Worm (Caenorhabditis elegans): ENCODE data around the gene pqn-71.

pqn-71 gene

ce11 chrV:15487764-15488163 is 22.3 kb downstream of the pqn-71 start, which contains the start of gene srw-21:
TSS of gene srw-21 (plus strand) at chrV:15488064.
- TF ChIP-seq tbx-11 (GFP tag; IDR thresholded peaks at IDR 0.05), result no peak
- no peak for TF ChIP-seq ceh-36 (tag; optimal IDR thresholded peaks at IDR 0.05)
- no peak for TF ChIP-seq B0310.2 (tag; optimal IDR thresholded peaks at IDR 0.05)
- TF ChIP-seq flt-1 (GFP tag; IDR thresholded peaks at IDR 0.05), result no peak
- no peak for TF ChIP-seq hmg-4 (GFP tag; optimal IDR thresholded peaks at IDR 0.05)
- no peak for TF ChIP-seq ama-1 (optimal IDR thresholded peaks at IDR 0.05)
- TF ChIP-seq hnd-1 (tag; optimal IDR thresholded peaks at IDR 0.05), result no peak
- TF ChIP-seq scrt-1 (GFP tag; IDR thresholded peaks at IDR 0.05), result no peak
- TF ChIP-seq F13C5.2 (tag; optimal IDR thresholded peaks at IDR 0.05), result no peak
- no peak for TF ChIP-seq sea-1 (GFP tag; conservative IDR thresholded peaks at IDR 0.05)
- TF ChIP-seq ets-7 (tag; optimal IDR thresholded peaks at IDR 0.05), result no peak
- no peak for TF ChIP-seq tbx-37 (GFP tag; conservative IDR thresholded peaks at IDR 0.05)
- TF ChIP-seq hmbx-1 (tag; optimal IDR thresholded peaks at IDR 0.05), result no peak
- no peak for TF ChIP-seq ceh-13 (GFP tag; optimal IDR thresholded peaks at IDR 0.05)

- no peak for TF ChIP-seq B0310.2 (tag; optimal IDR thresholded peaks at IDR 0.05)
- TF ChIP-seq flt-1 (GFP tag; IDR thresholded peaks at IDR 0.05), result no peak
- no peak for TF ChIP-seq hmbx-1 (tag; optimal IDR thresholded peaks at IDR 0.05)
- TF ChIP-seq tra-4 (tag; optimal IDR thresholded peaks at IDR 0.05), result no peak
- TF ChIP-seq tbx-11 (GFP tag; IDR thresholded peaks at IDR 0.05), result no peak
- no peak for TF ChIP-seq tbx-37 (GFP tag; conservative IDR thresholded peaks at IDR 0.05)
- no peak for TF ChIP-seq pes-1 (GFP tag; IDR thresholded peaks at IDR 0.05)
- TF ChIP-seq aly-1 (tag; optimal IDR thresholded peaks at IDR 0.05), result no peak
- TF ChIP-seq scrt-1 (GFP tag; IDR thresholded peaks at IDR 0.05), result no peak
- no peak for TF ChIP-seq ceh-13 (GFP tag; optimal IDR thresholded peaks at IDR 0.05)
- TF ChIP-seq F13C5.2 (tag; optimal IDR thresholded peaks at IDR 0.05), result no peak
- no peak for TF ChIP-seq ets-7 (tag; optimal IDR thresholded peaks at IDR 0.05)
Measured at ce11 chrV:15492518-15492917, 27.0 kb downstream of the pqn-71 start, which contains the start of gene str-264. TSS of gene str-264 (minus strand) at chrV:15492618.

DNA sequence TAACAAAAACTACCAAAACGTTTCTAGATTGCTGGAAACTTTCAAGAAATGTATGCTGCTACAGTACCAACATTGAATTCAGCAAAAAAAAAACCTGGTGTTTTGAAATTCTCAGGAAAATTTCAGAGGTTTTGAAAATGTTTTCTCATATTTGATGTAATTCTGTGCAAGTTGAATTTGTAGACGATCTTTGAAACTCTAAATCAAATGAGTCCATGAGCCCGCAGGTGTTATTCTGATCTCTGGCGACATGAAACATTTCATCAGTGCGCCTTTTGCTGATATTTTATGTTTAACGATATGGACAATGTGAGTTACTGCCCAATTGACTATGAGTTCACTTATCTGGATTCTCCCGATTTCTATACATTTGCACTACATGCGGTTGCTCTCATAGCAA is 28.2 kb downstream of the pqn-71 start, which contains the start of gene srh-218:
srh-218 (plus strand) TSS at position 301 of the 400 bp plus-strand sequence.
- no peak for TF ChIP-seq B0310.2 (tag; optimal IDR thresholded peaks at IDR 0.05)
- no peak for TF ChIP-seq ceh-36 (tag; optimal IDR thresholded peaks at IDR 0.05)
- no peak for TF ChIP-seq hnd-1 (tag; optimal IDR thresholded peaks at IDR 0.05)
- no peak for TF ChIP-seq aly-1 (tag; optimal IDR thresholded peaks at IDR 0.05)

DNA sequence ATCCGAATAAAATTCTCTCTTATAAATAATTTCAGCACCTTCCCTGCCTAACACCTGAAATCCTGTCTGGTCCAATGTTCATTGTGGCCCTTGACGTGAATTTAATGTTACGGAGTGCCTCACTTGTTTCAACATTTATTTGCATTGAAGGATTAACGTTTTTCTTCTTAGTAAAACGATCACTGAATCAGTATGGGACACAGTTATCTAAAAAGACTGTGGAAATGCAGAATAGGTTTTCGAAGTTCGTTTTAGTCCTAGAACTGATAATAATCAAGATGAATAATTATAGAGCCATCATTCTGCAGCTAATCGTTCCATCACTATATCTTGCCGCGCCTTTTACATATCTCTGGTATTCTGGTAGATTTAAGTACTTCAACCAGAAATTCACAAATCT is 29.7 kb downstream of the pqn-71 start, which contains the start of gene srh-219:
srh-219 (plus strand) TSS at position 301 of the 400 bp plus-strand sequence.
- TF ChIP-seq tbx-37 (GFP tag; conservative IDR thresholded peaks at IDR 0.05) (no peak), ets-7 (tag; optimal IDR thresholded peaks at IDR 0.05) (no peak)

- no peak for TF ChIP-seq sea-1 (GFP tag; conservative IDR thresholded peaks at IDR 0.05)
- no peak for TF ChIP-seq hnd-1 (tag; optimal IDR thresholded peaks at IDR 0.05)
Measured at ce11 chrV:15497731-15498130, 32.3 kb downstream of the pqn-71 start.

- TF ChIP-seq ceh-36 (tag; optimal IDR thresholded peaks at IDR 0.05), result no peak
Measured at ce11 chrV:15498434-15498833, 33.0 kb downstream of the pqn-71 start, which contains the start of gene C06B8.7. TSS of gene C06B8.7 (plus strand) at chrV:15498734.

ce11 chrV:15499099-15499498 is 33.6 kb downstream of the pqn-71 start:
- TF ChIP-seq hnd-1 (tag; optimal IDR thresholded peaks at IDR 0.05), result no peak
- no peak for TF ChIP-seq hmbx-1 (tag; optimal IDR thresholded peaks at IDR 0.05)
- TF ChIP-seq flt-1 (GFP tag; IDR thresholded peaks at IDR 0.05), result no peak
- no peak for TF ChIP-seq pes-1 (GFP tag; IDR thresholded peaks at IDR 0.05)
- TF ChIP-seq tra-4 (tag; optimal IDR thresholded peaks at IDR 0.05), result no peak

DNA sequence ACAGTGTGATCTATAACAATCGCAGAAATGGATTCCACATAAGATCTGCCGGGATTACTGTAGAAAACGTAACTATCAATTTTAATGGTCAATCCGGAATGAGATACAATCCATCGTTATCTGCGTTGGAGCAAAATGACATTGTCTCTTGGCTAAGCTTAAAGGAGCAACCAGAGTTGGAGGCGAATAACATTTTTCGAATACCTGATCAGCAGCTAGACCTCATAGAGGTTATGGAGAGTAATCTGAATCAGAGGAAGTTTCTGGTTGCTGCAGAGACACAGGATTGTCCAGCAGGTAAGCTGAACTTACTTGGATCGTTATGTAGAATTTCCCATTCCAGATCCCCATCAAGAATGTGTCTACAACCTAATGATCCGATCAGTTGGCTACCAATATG is 38.1 kb downstream of the pqn-71 start:
- TF ChIP-seq aly-1 (tag; optimal IDR thresholded peaks at IDR 0.05) (no peak), tbx-11 (GFP tag; IDR thresholded peaks at IDR 0.05) (no peak), flt-1 (GFP tag; IDR thresholded peaks at IDR 0.05) (no peak), pes-1 (GFP tag; IDR thresholded peaks at IDR 0.05) (no peak), F13C5.2 (tag; optimal IDR thresholded peaks at IDR 0.05) (no peak), ama-1 (optimal IDR thresholded peaks at IDR 0.05) (no peak), B0310.2 (tag; optimal IDR thresholded peaks at IDR 0.05) (no peak)

ce11 chrV:15505068-15505467 is 39.6 kb downstream of the pqn-71 start:
- TF ChIP-seq pes-1 (GFP tag; IDR thresholded peaks at IDR 0.05) (no peak; the same call in 1 of the 2 replicates), ama-1 (optimal IDR thresholded peaks at IDR 0.05) (no peak), tbx-37 (GFP tag; conservative IDR thresholded peaks at IDR 0.05) (0 out of 2 replicates have a peak, but pooled peaks have one; percentile 34), hmg-4 (GFP tag; optimal IDR thresholded peaks at IDR 0.05) (no peak), aly-1 (tag; optimal IDR thresholded peaks at IDR 0.05) (peak; percentile 41), ets-7 (tag; optimal IDR thresholded peaks at IDR 0.05) (no peak), sea-1 (GFP tag; conservative IDR thresholded peaks at IDR 0.05) (peak; percentile 81), ceh-36 (tag; optimal IDR thresholded peaks at IDR 0.05) (peak; percentile 45), hnd-1 (tag; optimal IDR thresholded peaks at IDR 0.05) (no peak), F13C5.2 (tag; optimal IDR thresholded peaks at IDR 0.05) (peak; percentile 44), tra-4 (tag; optimal IDR thresholded peaks at IDR 0.05) (no peak), B0310.2 (tag; optimal IDR thresholded peaks at IDR 0.05) (peak; percentile 42), scrt-1 (GFP tag; IDR thresholded peaks at IDR 0.05) (peak; percentile 65; the same call in 1 of the 2 replicates), ceh-13 (GFP tag; optimal IDR thresholded peaks at IDR 0.05) (peak; percentile 40), tbx-11 (GFP tag; IDR thresholded peaks at IDR 0.05) (peak; percentile 74; the same call in 1 of the 2 replicates), hmbx-1 (tag; optimal IDR thresholded peaks at IDR 0.05) (no peak), flt-1 (GFP tag; IDR thresholded peaks at IDR 0.05) (peak; percentile 78)

Data from whole organism, early embryonic.